Worm (Caenorhabditis elegans) whole organism, L1 larva: ENCODE measurements around the gene hum-8.

Source experiments
- ama-1 ChIP-seq: fragments of 150-350 bp; optimal IDR thresholded peaks from 2 replicates; lab custom pipeline; 2014
- ces-1 ChIP-seq: fragments of 150-350 bp; optimal IDR thresholded peaks from 2 replicates; lab custom pipeline; 2014; ENCODE audit warnings: missing biosample characterization, missing genetic modification reagents, missing genetic modification characterization
- nhr-237 ChIP-seq: fragments of 150-350 bp; optimal IDR thresholded peaks from 2 replicates; lab custom pipeline; 2014; ENCODE audit warnings: missing biosample characterization, missing genetic modification characterization
- nhr-28 ChIP-seq: fragments of 150-350 bp; optimal IDR thresholded peaks from 2 replicates; lab custom pipeline; 2014; ENCODE audit warnings: missing biosample characterization, missing genetic modification characterization
- nhr-47 ChIP-seq: sonication (generic microtip); optimal IDR thresholded peaks from 2 replicates; lab custom pipeline; 2016; ENCODE audit warnings: mild to moderate bottlenecking, missing genetic modification characterization, moderate library complexity, missing compliant biosample characterization
- skn-1 ChIP-seq: fragments of 150-350 bp; optimal IDR thresholded peaks from 2 replicates; lab custom pipeline; 2014; ENCODE audit warnings: missing biosample characterization, missing genetic modification characterization
- unc-130 ChIP-seq: fragments of 150-350 bp; optimal IDR thresholded peaks from 2 replicates; lab custom pipeline; 2017; ENCODE audit warnings: missing biosample characterization, missing genetic modification characterization, inconsistent platforms

DNA sequence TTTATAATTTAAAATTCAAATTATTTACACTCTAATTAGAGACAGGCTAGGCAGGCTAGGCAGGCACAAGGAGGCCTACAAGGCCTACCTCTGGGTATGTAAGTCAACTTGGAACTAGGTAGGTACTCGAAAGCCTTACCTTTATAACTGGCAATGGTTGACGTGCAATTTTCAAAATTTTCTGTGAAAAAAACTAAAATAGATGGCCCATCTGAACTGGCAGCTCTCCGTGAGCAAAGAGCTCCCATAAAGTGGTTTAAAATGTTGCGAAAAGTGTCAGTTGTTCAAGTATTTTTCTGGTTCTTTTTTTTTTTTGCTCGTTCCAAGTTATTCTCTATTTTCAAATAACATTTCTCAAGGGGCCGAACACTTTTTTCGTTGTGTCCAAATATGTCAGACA is 43.6 kb upstream of the hum-8 start:
- no peak for TF ChIP-seq nhr-237
- TF ChIP-seq unc-130 (tag; lab: Kevin White, UChicago): no peak
- TF ChIP-seq ces-1 (GFP tag; lab: Kevin White, UChicago): no peak
- TF ChIP-seq ama-1 (lab: Kevin White, UChicago): no peak
- no peak for TF ChIP-seq skn-1 (tag; lab: Kevin White, UChicago)
- TF ChIP-seq nhr-28 (tag; lab: Kevin White, UChicago): no peak
- no peak for TF ChIP-seq nhr-47
